Worm (Caenorhabditis elegans): ENCODE measurements around the gene F48G7.10.

ce11 chrV:657678-658077 lies 22.9 kb upstream of the F48G7.10 start, which contains the start of gene srh-246:
- TF ChIP-seq pqm-1 (tag; optimal IDR thresholded peaks at IDR 0.05) (no peak), tbx-2 (tag; optimal IDR thresholded peaks at IDR 0.05) (no peak), fkh-6 (tag; optimal IDR thresholded peaks at IDR 0.05) (no peak), mec-3 (tag; optimal IDR thresholded peaks at IDR 0.05; ENCODE audit: borderline replicate concordance) (no peak), nhr-11 (tag; optimal IDR thresholded peaks at IDR 0.05) (no peak), madf-2 (tag; optimal IDR thresholded peaks at IDR 0.05) (no peak), hlh-8 (tag; optimal IDR thresholded peaks at IDR 0.05) (no peak)
